Worm (Caenorhabditis elegans) whole organism, mixed stage, embryonic: ENCODE measurements around the gene F36D4.5.

Experiments used
- blmp-1 ChIP-seq: fragments of 150-350 bp; optimal IDR thresholded peaks from 2 replicates; lab custom pipeline; 2014; ENCODE audit warnings: missing biosample characterization, missing genetic modification characterization
- drap-1 ChIP-seq: fragments of 200-800 bp; sonication (Bioruptor generic); optimal IDR thresholded peaks from 3 replicates; lab custom pipeline; 2018; ENCODE audit warnings: mild to moderate bottlenecking, missing genetic modification characterization, missing compliant biosample characterization
- elt-3 ChIP-seq: fragments of 150-350 bp; optimal IDR thresholded peaks from 2 replicates; lab custom pipeline; 2014; ENCODE audit warnings: missing biosample characterization, missing genetic modification characterization
- hlh-1 ChIP-seq: fragments of 150-350 bp; optimal IDR thresholded peaks from 2 replicates; lab custom pipeline; 2014; ENCODE audit warnings: missing biosample characterization, missing genetic modification reagents, missing genetic modification characterization
- lin-13 ChIP-seq: fragments of 150-350 bp; optimal IDR thresholded peaks from 2 replicates; lab custom pipeline; 2014; ENCODE audit warnings: missing biosample characterization, missing genetic modification characterization
- mep-1 ChIP-seq: fragments of 150-350 bp; optimal IDR thresholded peaks from 2 replicates; lab custom pipeline; 2017; ENCODE audit warnings: missing biosample characterization, missing genetic modification reagents, missing genetic modification characterization, inconsistent platforms
- nhr-12 ChIP-seq: fragments of 150-350 bp; optimal IDR thresholded peaks from 2 replicates; lab custom pipeline; 2014; ENCODE audit warnings: missing biosample characterization, missing genetic modification characterization
- nhr-28 ChIP-seq: fragments of 150-350 bp; optimal IDR thresholded peaks from 2 replicates; lab custom pipeline; 2014; ENCODE audit warnings: missing biosample characterization, missing genetic modification characterization
- pha-4 ChIP-seq: fragments of 150-350 bp; optimal IDR thresholded peaks from 2 replicates; lab custom pipeline; 2018; ENCODE audit warnings: missing biosample characterization, missing genetic modification reagents, missing genetic modification characterization
- unc-62 ChIP-seq: fragments of 150-350 bp; optimal IDR thresholded peaks from 2 replicates; lab custom pipeline; 2014; ENCODE audit warnings: missing biosample characterization, missing genetic modification reagents, missing genetic modification characterization

DNA sequence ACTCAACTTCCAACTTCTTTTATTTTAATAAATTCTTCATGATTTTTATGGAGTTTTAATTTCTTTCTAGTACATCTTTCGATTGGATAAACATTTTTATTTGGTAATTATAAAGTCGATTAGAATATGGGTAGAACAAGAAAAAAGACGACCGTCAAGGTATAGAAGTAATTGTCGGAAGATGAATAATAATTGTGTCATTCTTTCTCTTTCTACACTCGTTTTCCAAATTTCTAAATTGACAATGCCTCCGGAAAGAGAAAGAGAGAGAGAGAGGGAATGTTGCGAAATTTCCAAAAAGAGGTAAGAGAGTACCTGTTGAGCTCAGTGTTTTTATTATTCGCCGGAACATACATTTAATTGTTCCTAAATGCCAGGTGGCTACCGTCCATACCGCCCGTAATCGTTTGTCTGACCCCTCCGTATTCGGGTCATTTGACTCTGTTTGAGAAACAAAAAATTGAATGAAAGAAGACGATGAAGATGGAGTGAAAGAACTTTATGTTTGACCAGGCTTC, 43.7 kb downstream of the F36D4.5 start, which contains the start of gene E02C12.12:
- TF ChIP-seq pha-4 (tag; lab: Kevin White, UChicago), result no peak
- no peak for TF ChIP-seq nhr-12
- no peak for TF ChIP-seq blmp-1
- TF ChIP-seq hlh-1, result no peak
- no peak for TF ChIP-seq drap-1
- no peak for TF ChIP-seq mep-1 (tag; lab: Kevin White, UChicago)
- no peak for TF ChIP-seq elt-3 (tag; lab: Kevin White, UChicago)
- no peak for TF ChIP-seq unc-62 (GFP tag; lab: Kevin White, UChicago)
- no peak for TF ChIP-seq lin-13
- TF ChIP-seq nhr-28, result no peak
